Worm (Caenorhabditis elegans) whole organism, L1 larva: Measurements from ENCODE around the gene Y54F10AR.2.

Experiments used
- C04F5.9 ChIP-seq: sonication (generic microtip); optimal IDR thresholded peaks from 2 replicates; lab custom pipeline; 2016; ENCODE audit warnings: missing genetic modification characterization, missing compliant biosample characterization
- F16B12.6 ChIP-seq: fragments of 150-350 bp; optimal IDR thresholded peaks from 2 replicates; lab custom pipeline; 2014; ENCODE audit warnings: missing biosample characterization, missing genetic modification characterization
- aha-1 ChIP-seq: fragments of 150-350 bp; optimal IDR thresholded peaks from 2 replicates; lab custom pipeline; 2014; ENCODE audit warnings: missing biosample characterization, missing genetic modification characterization
- alr-1 ChIP-seq: fragments of 200-800 bp; sonication (Bioruptor generic); optimal IDR thresholded peaks from 2 replicates; lab custom pipeline; 2018; ENCODE audit warnings: borderline replicate concordance, mild to moderate bottlenecking, missing genetic modification characterization, missing compliant biosample characterization
- blmp-1 ChIP-seq: fragments of 150-350 bp; optimal IDR thresholded peaks from 2 replicates; lab custom pipeline; 2014; ENCODE audit warnings: missing biosample characterization, missing genetic modification characterization
- ceh-63 ChIP-seq: fragments of 200-800 bp; sonication (Bioruptor generic); optimal IDR thresholded peaks from 2 replicates; lab custom pipeline; 2018; ENCODE audit warnings: mild to moderate bottlenecking, missing genetic modification characterization, missing compliant biosample characterization
- ceh-8 ChIP-seq: fragments of 200-800 bp; sonication (Bioruptor generic); optimal IDR thresholded peaks from 2 replicates; lab custom pipeline; 2018; ENCODE audit warnings: mild to moderate bottlenecking, missing genetic modification characterization, moderate library complexity, missing compliant biosample characterization
- ceh-82 ChIP-seq, 3 experiments: fragments of 150-350 bp in 1 of 3; sonication (generic microtip) in 2 of 3; optimal IDR thresholded peaks; 2 replicates each; lab custom pipeline; 2014 to 2017; ENCODE audit warnings: missing biosample characterization in 3 of 3, missing genetic modification characterization in 3 of 3
- ceh-88 ChIP-seq: fragments of 200-800 bp; sonication (Bioruptor generic); IDR thresholded peaks from 2 replicates; pipeline ENCODE4 v1.3.6; 2022; ENCODE audit warnings: missing genetic modification characterization, missing compliant biosample characterization
- ceh-90 ChIP-seq: sonication (generic microtip); optimal IDR thresholded peaks from 2 replicates; lab custom pipeline; 2016; ENCODE audit warnings: missing genetic modification characterization, missing compliant biosample characterization
- ces-1 ChIP-seq: fragments of 150-350 bp; optimal IDR thresholded peaks from 2 replicates; lab custom pipeline; 2014; ENCODE audit warnings: missing biosample characterization, missing genetic modification reagents, missing genetic modification characterization
- dpl-1 ChIP-seq, 3 experiments: fragments of 150-350 bp in 2 of 3; sonication (generic microtip) in 1 of 3; optimal IDR thresholded peaks; 2 replicates each; lab custom pipeline; 2014 to 2017; ENCODE audit warnings: missing biosample characterization in 3 of 3, missing genetic modification characterization in 3 of 3, missing genetic modification reagents in 3 of 3
- efl-1 ChIP-seq, 4 experiments: fragments of 150-350 bp; optimal IDR thresholded peaks in 3 of 4; peaks in 1 of 4; 1 replicate in 1 of 4; 2 replicates in 3 of 4; lab custom pipeline; 2014; ENCODE audit warnings: missing biosample characterization in 2 of 4, missing genetic modification characterization in 2 of 4, missing genetic modification reagents in 2 of 4
- egl-13 ChIP-seq: sonication (generic microtip); optimal IDR thresholded peaks from 2 replicates; lab custom pipeline; 2016; ENCODE audit warnings: missing genotype, missing genetic modification reagents, missing genetic modification characterization, missing compliant biosample characterization
- egl-27 ChIP-seq, 2 experiments: fragments of 150-350 bp in 1 of 2; sonication (generic microtip); optimal IDR thresholded peaks; 3 replicates each; lab custom pipeline; 2017 to 2018; ENCODE audit warnings: missing biosample characterization in 2 of 2, missing genetic modification characterization in 2 of 2, missing genetic modification reagents in 2 of 2
- elt-2 ChIP-seq: sonication (generic microtip); optimal IDR thresholded peaks from 2 replicates; lab custom pipeline; 2016; ENCODE audit warnings: missing genetic modification characterization, mild to moderate bottlenecking, inconsistent platforms, missing compliant biosample characterization, missing genetic modification reagents
- elt-3 ChIP-seq, 6 experiments: fragments of 150-350 bp in 1 of 6; sonication (generic microtip); optimal IDR thresholded peaks; 2 replicates each; lab custom pipeline; 2017 to 2018; ENCODE audit warnings: missing biosample characterization in 6 of 6, missing genetic modification characterization in 6 of 6, inconsistent platforms in 1 of 6
- fkh-10 ChIP-seq: sonication (generic microtip); optimal IDR thresholded peaks from 2 replicates; lab custom pipeline; 2017; ENCODE audit warnings: missing biosample characterization, missing genetic modification reagents, missing genetic modification characterization
- grh-1 ChIP-seq: fragments of 200-800 bp; sonication (Bioruptor generic); IDR thresholded peaks from 2 replicates; pipeline ENCODE4 v1.3.6; 2022; ENCODE audit warnings: missing genetic modification reagents, missing genetic modification characterization, missing compliant biosample characterization
- hlh-17 ChIP-seq: fragments of 200-800 bp; sonication (Bioruptor generic); optimal IDR thresholded peaks from 2 replicates; lab custom pipeline; 2018; ENCODE audit warnings: missing genetic modification characterization, mild to moderate bottlenecking, missing compliant biosample characterization, moderate library complexity, borderline replicate concordance
- hlh-4 ChIP-seq: sonication (generic microtip); optimal IDR thresholded peaks from 2 replicates; lab custom pipeline; 2016; ENCODE audit warnings: mild to moderate bottlenecking, missing genetic modification characterization, missing compliant biosample characterization
- hpl-2 ChIP-seq: fragments of 150-350 bp; optimal IDR thresholded peaks from 2 replicates; lab custom pipeline; 2014; ENCODE audit warnings: missing biosample characterization, missing genetic modification reagents, missing genetic modification characterization
- isw-1 ChIP-seq: fragments of 200-800 bp; sonication (Bioruptor generic); IDR thresholded peaks from 2 replicates; pipeline ENCODE4 v1.3.6; 2022; ENCODE audit warnings: missing genetic modification characterization, missing compliant biosample characterization
- lin-13 ChIP-seq: fragments of 150-350 bp; optimal IDR thresholded peaks from 2 replicates; lab custom pipeline; 2014; ENCODE audit warnings: missing biosample characterization, missing genetic modification reagents, missing genetic modification characterization
- lin-14 ChIP-seq: fragments of 200-800 bp; sonication (Bioruptor generic); optimal IDR thresholded peaks from 2 replicates; lab custom pipeline; 2018; ENCODE audit warnings: mild to moderate bottlenecking, missing genetic modification characterization, moderate library complexity, missing compliant biosample characterization
- lin-35 ChIP-seq, 2 experiments: fragments of 150-350 bp; optimal IDR thresholded peaks; 2 replicates each; lab custom pipeline; 2014; ENCODE audit warnings: missing biosample characterization in 2 of 2, missing genetic modification characterization in 2 of 2, missing genetic modification reagents in 2 of 2
- lir-3 ChIP-seq: sonication (generic microtip); optimal IDR thresholded peaks from 2 replicates; lab custom pipeline; 2016; ENCODE audit warnings: mild to moderate bottlenecking, missing genetic modification characterization, moderate library complexity, missing compliant biosample characterization; ENCODE audit not compliant: poor library complexity
- mdl-1 ChIP-seq, 2 experiments: fragments of 150-350 bp; optimal IDR thresholded peaks; 2 replicates each; lab custom pipeline; 2014 to 2017; ENCODE audit warnings: missing biosample characterization in 2 of 2, missing genetic modification characterization in 2 of 2, inconsistent platforms in 1 of 2
- nhr-20 ChIP-seq: sonication (generic microtip); optimal IDR thresholded peaks from 2 replicates; lab custom pipeline; 2016; ENCODE audit warnings: mild to moderate bottlenecking, missing genetic modification characterization, missing compliant biosample characterization
- nhr-47 ChIP-seq: sonication (generic microtip); optimal IDR thresholded peaks from 2 replicates; lab custom pipeline; 2016; ENCODE audit warnings: mild to moderate bottlenecking, missing genetic modification characterization, moderate library complexity, missing compliant biosample characterization
- nhr-77 ChIP-seq: fragments of 150-350 bp; optimal IDR thresholded peaks from 2 replicates; lab custom pipeline; 2014; ENCODE audit warnings: missing biosample characterization, missing genetic modification characterization
- nhr-90 ChIP-seq: sonication (generic microtip); optimal IDR thresholded peaks from 2 replicates; lab custom pipeline; 2016; ENCODE audit warnings: mild to moderate bottlenecking, missing genetic modification characterization, missing compliant biosample characterization; ENCODE audit not compliant: poor library complexity
- pqm-1 ChIP-seq: sonication (generic microtip); optimal IDR thresholded peaks from 3 replicates; lab custom pipeline; 2017; ENCODE audit warnings: missing biosample characterization, missing genetic modification characterization
- sox-4 ChIP-seq: sonication (generic microtip); optimal IDR thresholded peaks from 2 replicates; lab custom pipeline; 2016; ENCODE audit warnings: missing genetic modification characterization, missing compliant biosample characterization
- sptf-1 ChIP-seq: fragments of 150-350 bp; optimal IDR thresholded peaks from 2 replicates; lab custom pipeline; 2014; ENCODE audit warnings: missing biosample characterization, missing genetic modification characterization
- sup-37 ChIP-seq: fragments of 200-800 bp; sonication (Bioruptor generic); optimal IDR thresholded peaks from 2 replicates; lab custom pipeline; 2018; ENCODE audit warnings: mild to moderate bottlenecking, missing genetic modification characterization, missing compliant biosample characterization
- tbx-2 ChIP-seq: sonication (generic microtip); optimal IDR thresholded peaks from 2 replicates; lab custom pipeline; 2016; ENCODE audit warnings: missing genetic modification characterization, missing compliant biosample characterization
- tlp-1 ChIP-seq: fragments of 150-350 bp; optimal IDR thresholded peaks from 2 replicates; lab custom pipeline; 2014; ENCODE audit warnings: missing biosample characterization, missing genetic modification characterization
- ztf-4 ChIP-seq: fragments of 150-350 bp; optimal IDR thresholded peaks from 2 replicates; lab custom pipeline; 2014; ENCODE audit warnings: missing biosample characterization, missing genetic modification characterization

The Y54F10AR.2 gene

ce11 chrIII:2596984-2597454, 25.7 kb upstream of the Y54F10AR.2 start, which contains the start of gene apb-1 (continued):
- TF ChIP-seq alr-1 (no peak), lir-3 (tag; lab: Kevin White, UChicago) (no peak), ceh-90 (peak; percentile 29), ceh-63 (GFP tag; lab: Kevin White, UChicago) (peak; percentile 38), hpl-2 (GFP tag; lab: Kevin White, UChicago) (peak; percentile 83), F16B12.6 (tag; lab: Kevin White, UChicago) (peak; percentile 74), sox-4 (tag; lab: Kevin White, UChicago) (peak; percentile 88), tbx-2 (peak; percentile 97), fkh-10 (GFP tag; lab: Kevin White, UChicago) (peak; percentile 95), mdl-1 (tag; optimal IDR thresholded peaks at IDR 0.05; lab: Kevin White, UChicago) (peak in 1 of 2 experiments; percentile 83)

ce11 chrIII:2586193-2586592, 14.8 kb upstream of the Y54F10AR.2 start, which contains the start of gene gpa-17:
gpa-17 (plus strand) TSS chrIII:2586555.
- TF ChIP-seq isw-1: no peak
- TF ChIP-seq tlp-1: no peak
- TF ChIP-seq nhr-90 (tag; lab: Kevin White, UChicago): no peak
- no peak for TF ChIP-seq ceh-90
- TF ChIP-seq lin-14 (GFP tag; lab: Kevin White, UChicago): no peak
- TF ChIP-seq ceh-88 (GFP tag; lab: Robert Waterston, UW): no peak
- TF ChIP-seq sptf-1 (tag; lab: Kevin White, UChicago): no peak
- TF ChIP-seq mdl-1 (tag; optimal IDR thresholded peaks at IDR 0.05; lab: Kevin White, UChicago): no peak
- no peak for TF ChIP-seq lin-13 (GFP tag; lab: Kevin White, UChicago)
- TF ChIP-seq ceh-8 (GFP tag; lab: Kevin White, UChicago): no peak
- TF ChIP-seq tbx-2: no peak
- TF ChIP-seq efl-1 (optimal IDR thresholded peaks at IDR 0.05; lab: Kevin White, UChicago): no peak
- peak in 1 of 2 experiments; percentile 63 for TF ChIP-seq efl-1 (GFP tag; optimal IDR thresholded peaks at IDR 0.05 in 1 of 2; lab: Kevin White, UChicago)
- TF ChIP-seq nhr-77 (tag; lab: Kevin White, UChicago): no peak
- TF ChIP-seq ces-1 (GFP tag; lab: Kevin White, UChicago): no peak
- TF ChIP-seq hlh-17: no peak
- TF ChIP-seq sox-4 (tag; lab: Kevin White, UChicago): no peak
- TF ChIP-seq dpl-1 (GFP tag; optimal IDR thresholded peaks at IDR 0.05; lab: Kevin White, UChicago): no peak
- no peak for TF ChIP-seq sup-37 (GFP tag; lab: Kevin White, UChicago)
- no peak for TF ChIP-seq blmp-1 (tag; lab: Kevin White, UChicago)
- TF ChIP-seq egl-13 (tag; lab: Kevin White, UChicago): no peak
- TF ChIP-seq ceh-82 (tag; optimal IDR thresholded peaks at IDR 0.05; lab: Kevin White, UChicago): no peak
- no peak for TF ChIP-seq nhr-47 (tag; lab: Kevin White, UChicago)
- TF ChIP-seq nhr-20 (tag; lab: Kevin White, UChicago): no peak
- TF ChIP-seq lin-35 (GFP tag; optimal IDR thresholded peaks at IDR 0.05; lab: Kevin White, UChicago): peak in 1 of 2 experiments; percentile 24
- TF ChIP-seq pqm-1: peak; percentile 3
- no peak for TF ChIP-seq aha-1
- no peak for TF ChIP-seq egl-27 (tag; optimal IDR thresholded peaks at IDR 0.05; lab: Kevin White, UChicago)
- peak; percentile 18 for TF ChIP-seq elt-2 (tag; lab: Kevin White, UChicago)
- no peak for TF ChIP-seq elt-3 (tag; optimal IDR thresholded peaks at IDR 0.05; lab: Kevin White, UChicago)
- no peak for TF ChIP-seq C04F5.9 (tag; lab: Kevin White, UChicago)
- no peak for TF ChIP-seq grh-1 (GFP tag; lab: Robert Waterston, UW)
- no peak for TF ChIP-seq hlh-4 (tag; lab: Kevin White, UChicago)
- TF ChIP-seq ztf-4 (tag; lab: Kevin White, UChicago): no peak
